Fruit fly (Drosophila melanogaster) whole organism, embryonic: ENCODE measurements around the gene CG10725.

ENCODE experiments used
- Atf6 ChIP-seq: fragments of 200-800 bp; sonication (Bioruptor generic); IDR thresholded peaks from 2 replicates; pipeline ENCODE4 v1.3.6; 2022; ENCODE audit warnings: missing biosample characterization, missing genetic modification characterization
- CG10565 ChIP-seq: fragments of 200-800 bp; sonication (Bioruptor generic); optimal IDR thresholded peaks from 3 replicates; lab custom pipeline; 2016; ENCODE audit warnings: missing biosample characterization, mild to moderate bottlenecking, missing genetic modification characterization
- CG11398 ChIP-seq: fragments of 200-800 bp; sonication (Bioruptor generic); optimal IDR thresholded peaks from 2 replicates; lab custom pipeline; 2016; ENCODE audit warnings: missing biosample characterization, missing genetic modification characterization
- CG12391 ChIP-seq: fragments of 200-800 bp; sonication (Bioruptor generic); optimal IDR thresholded peaks from 3 replicates; lab custom pipeline; 2018; ENCODE audit warnings: missing biosample characterization, mild to moderate bottlenecking, missing genetic modification characterization, moderate library complexity
- CG13123 ChIP-seq: fragments of 200-800 bp; sonication (Bioruptor generic); optimal IDR thresholded peaks from 2 replicates; lab custom pipeline; 2016; ENCODE audit warnings: missing biosample characterization, missing genetic modification characterization
- CG13894 ChIP-seq: fragments of 200-800 bp; sonication (Bioruptor generic); optimal IDR thresholded peaks from 3 replicates; lab custom pipeline; 2018; ENCODE audit warnings: missing biosample characterization, mild to moderate bottlenecking, missing genetic modification characterization, moderate library complexity
- CG14014 ChIP-seq: fragments of 200-800 bp; sonication (Bioruptor generic); IDR thresholded peaks from 2 replicates; pipeline ENCODE4 v1.3.6; 2022; ENCODE audit warnings: missing biosample characterization, missing genetic modification characterization
- CG1529 ChIP-seq: fragments of 200-800 bp; sonication (Bioruptor generic); optimal IDR thresholded peaks from 3 replicates; lab custom pipeline; 2018; ENCODE audit warnings: missing biosample characterization, missing genetic modification characterization
- CG16863 ChIP-seq: fragments of 200-800 bp; sonication (Bioruptor generic); optimal IDR thresholded peaks from 3 replicates; lab custom pipeline; 2016; ENCODE audit warnings: missing biosample characterization, missing genetic modification characterization
- CG17829 ChIP-seq: fragments of 200-800 bp; optimal IDR thresholded peaks from 2 replicates; lab custom pipeline; 2019; ENCODE audit warnings: missing biosample characterization, mild to moderate bottlenecking, missing genetic modification characterization, moderate library complexity
- CG18764 ChIP-seq: fragments of 200-800 bp; sonication (Bioruptor generic); optimal IDR thresholded peaks from 3 replicates; lab custom pipeline; 2016; ENCODE audit warnings: missing biosample characterization, missing genetic modification characterization
- CG4617 ChIP-seq: fragments of 200-800 bp; sonication (Bioruptor generic); optimal IDR thresholded peaks from 3 replicates; lab custom pipeline; 2016; ENCODE audit warnings: missing biosample characterization, missing genetic modification characterization, borderline replicate concordance
- CG6272 ChIP-seq: fragments of 200-800 bp; sonication (Bioruptor generic); IDR thresholded peaks from 2 replicates; pipeline ENCODE4 v1.3.6; 2022; ENCODE audit warnings: missing biosample characterization, missing genetic modification characterization
- CG6654 ChIP-seq: fragments of 200-800 bp; sonication (Bioruptor generic); optimal IDR thresholded peaks from 2 replicates; lab custom pipeline; 2017; ENCODE audit warnings: missing biosample characterization, mild to moderate bottlenecking, missing genetic modification characterization
- CG8359 ChIP-seq: fragments of 200-800 bp; sonication (Bioruptor generic); optimal IDR thresholded peaks from 2 replicates; lab custom pipeline; 2017; ENCODE audit warnings: missing biosample characterization, mild to moderate bottlenecking, missing genetic modification characterization, borderline replicate concordance
- CG8924 ChIP-seq: fragments of 200-800 bp; optimal IDR thresholded peaks from 3 replicates; lab custom pipeline; 2019; ENCODE audit warnings: missing biosample characterization, mild to moderate bottlenecking, missing genetic modification characterization, moderate library complexity
- CG9876 ChIP-seq: fragments of 200-800 bp; sonication (Bioruptor generic); optimal IDR thresholded peaks from 2 replicates; lab custom pipeline; 2016; ENCODE audit warnings: missing biosample characterization, missing genetic modification characterization
- CG9932 ChIP-seq: fragments of 200-800 bp; sonication (Bioruptor generic); IDR thresholded peaks from 2 replicates; pipeline ENCODE4 v1.3.6; 2022; ENCODE audit warnings: missing biosample characterization, missing genetic modification characterization
- Dad ChIP-seq: fragments of 200-800 bp; sonication (Bioruptor generic); optimal IDR thresholded peaks from 3 replicates; lab custom pipeline; 2016; ENCODE audit warnings: missing biosample characterization, missing genetic modification characterization
- Dfd ChIP-seq, 2 experiments: fragments of >200 bp; optimal IDR thresholded peaks; 2 replicates each; lab custom pipeline; 2017; ENCODE audit warnings: missing biosample characterization in 2 of 2, missing genetic modification characterization in 2 of 2
- Dp ChIP-seq: fragments of 200-800 bp; sonication (Bioruptor generic); optimal IDR thresholded peaks from 2 replicates; lab custom pipeline; 2018; ENCODE audit warnings: missing biosample characterization, mild to moderate bottlenecking, missing genetic modification characterization, moderate library complexity
- Drgx ChIP-seq: fragments of 200-800 bp; sonication (Bioruptor generic); IDR thresholded peaks from 2 replicates; pipeline ENCODE4 v1.3.6; 2022; ENCODE audit warnings: missing biosample characterization, missing genetic modification characterization
- Ets65A ChIP-seq: fragments of 200-800 bp; sonication (Bioruptor generic); peaks from one replicate; lab custom pipeline; 2016; ENCODE audit warnings: missing biosample characterization, missing genetic modification characterization
- Fer3 ChIP-seq: fragments of 200-800 bp; sonication (Bioruptor generic); optimal IDR thresholded peaks from 2 replicates; lab custom pipeline; 2018; ENCODE audit warnings: missing biosample characterization, mild to moderate bottlenecking, missing genetic modification characterization, moderate library complexity
- Hmx ChIP-seq: fragments of 200-800 bp; sonication (Bioruptor generic); optimal IDR thresholded peaks from 2 replicates; lab custom pipeline; 2016; ENCODE audit warnings: missing biosample characterization, missing genetic modification characterization
- Hr3 ChIP-seq: fragments of 200-800 bp; sonication (Bioruptor generic); optimal IDR thresholded peaks from 3 replicates; lab custom pipeline; 2016; ENCODE audit warnings: missing biosample characterization, missing genetic modification characterization
- Mrtf ChIP-seq: fragments of 200-800 bp; sonication (Bioruptor generic); IDR thresholded peaks from 3 replicates; pipeline ENCODE4 v1.3.6; 2022; ENCODE audit warnings: missing biosample characterization, missing genetic modification characterization
- Rfx ChIP-seq: fragments of 200-800 bp; sonication (Bioruptor generic); IDR thresholded peaks from 2 replicates; pipeline ENCODE4 v1.3.6; 2022; ENCODE audit warnings: missing biosample characterization, missing genetic modification characterization
- Usf ChIP-seq: fragments of 200-800 bp; sonication (Bioruptor generic); optimal IDR thresholded peaks from 2 replicates; lab custom pipeline; 2017; ENCODE audit warnings: missing genotype, missing biosample characterization, missing genetic modification characterization
- YL-1 ChIP-seq: fragments of 200-800 bp; sonication (Bioruptor generic); optimal IDR thresholded peaks from 3 replicates; lab custom pipeline; 2017; ENCODE audit warnings: missing biosample characterization, mild to moderate bottlenecking, missing genetic modification characterization
- ci ChIP-seq: fragments of 200-800 bp; sonication (Bioruptor generic); IDR thresholded peaks from 3 replicates; pipeline ENCODE4 v1.3.6; 2022; ENCODE audit warnings: missing biosample characterization, missing genetic modification characterization
- dysf ChIP-seq: fragments of 200-800 bp; sonication (Bioruptor generic); IDR thresholded peaks from 3 replicates; pipeline ENCODE4 v1.3.6; 2022; ENCODE audit warnings: missing biosample characterization, missing genetic modification characterization
- esg ChIP-seq: fragments of 200-800 bp; sonication (Bioruptor generic); conservative IDR thresholded peaks from 2 replicates; pipeline ENCODE4 v1.3.6; 2022; ENCODE audit warnings: missing biosample characterization, missing genetic modification characterization
- fd3F ChIP-seq: fragments of 200-800 bp; sonication (Bioruptor generic); optimal IDR thresholded peaks from 2 replicates; lab custom pipeline; 2018; ENCODE audit warnings: missing biosample characterization, mild to moderate bottlenecking, missing genetic modification characterization, moderate library complexity
- gem ChIP-seq: fragments of 200-800 bp; sonication (Bioruptor generic); optimal IDR thresholded peaks from 2 replicates; lab custom pipeline; 2019; ENCODE audit warnings: missing biosample characterization, mild to moderate bottlenecking, missing genetic modification characterization, moderate library complexity
- lola ChIP-seq, 3 experiments: fragments of >200 bp in 2 of 3; fragments of 200-800 bp in 1 of 3; sonication (Bioruptor generic) in 1 of 3; optimal IDR thresholded peaks; 2 replicates each; lab custom pipeline; 2017 to 2019; ENCODE audit warnings: missing biosample characterization in 3 of 3, missing genetic modification characterization in 3 of 3, mild to moderate bottlenecking in 1 of 3, moderate library complexity in 1 of 3
- nau ChIP-seq: fragments of 200-800 bp; sonication (Bioruptor generic); optimal IDR thresholded peaks from 3 replicates; lab custom pipeline; 2017; ENCODE audit warnings: missing biosample characterization, mild to moderate bottlenecking, missing genetic modification characterization, missing genetic modification reagents
- nerfin-2 ChIP-seq: fragments of 200-800 bp; sonication (Bioruptor generic); IDR thresholded peaks from 2 replicates; pipeline ENCODE4 v1.3.6; 2022; ENCODE audit warnings: missing biosample characterization, missing genetic modification characterization; ENCODE audit not compliant: partially characterized antibody
- nom ChIP-seq: fragments of 200-800 bp; sonication (Bioruptor generic); optimal IDR thresholded peaks from 2 replicates; lab custom pipeline; 2017; ENCODE audit warnings: missing biosample characterization, missing genetic modification characterization, mild to moderate bottlenecking, moderate library complexity, missing genetic modification reagents
- pzg ChIP-seq: fragments of 200-800 bp; sonication (Bioruptor generic); optimal IDR thresholded peaks from 3 replicates; lab custom pipeline; 2018; ENCODE audit warnings: missing biosample characterization, mild to moderate bottlenecking, missing genetic modification characterization, moderate library complexity
- row ChIP-seq: fragments of 200-800 bp; sonication (Bioruptor generic); IDR thresholded peaks from 3 replicates; pipeline ENCODE4 v1.3.6; 2022; ENCODE audit warnings: missing biosample characterization, missing genetic modification characterization
- schlank ChIP-seq: fragments of 200-800 bp; sonication (Bioruptor generic); optimal IDR thresholded peaks from 2 replicates; lab custom pipeline; 2018; ENCODE audit warnings: missing biosample characterization, mild to moderate bottlenecking, missing genetic modification characterization
- sens ChIP-seq: fragments of 200-800 bp; sonication (Bioruptor generic); peaks from one replicate; lab custom pipeline; 2016; ENCODE audit warnings: missing biosample characterization, missing genetic modification characterization
- sna ChIP-seq: fragments of 200-800 bp; sonication (Bioruptor generic); IDR thresholded peaks from 2 replicates; pipeline ENCODE4 v1.3.6; 2022; ENCODE audit warnings: missing biosample characterization, missing genetic modification characterization; ENCODE audit not compliant: partially characterized antibody
- sqz ChIP-seq: fragments of 200-800 bp; sonication (Bioruptor generic); optimal IDR thresholded peaks from 3 replicates; lab custom pipeline; 2018; ENCODE audit warnings: missing biosample characterization, mild to moderate bottlenecking, missing genetic modification characterization
- stwl ChIP-seq: fragments of 200-800 bp; sonication (Bioruptor generic); optimal IDR thresholded peaks from 3 replicates; lab custom pipeline; 2018; ENCODE audit warnings: missing biosample characterization, mild to moderate bottlenecking, missing genetic modification characterization, moderate library complexity
- wdn ChIP-seq: fragments of 200-800 bp; sonication (Bioruptor generic); IDR thresholded peaks from 2 replicates; pipeline ENCODE4 v1.3.6; 2022; ENCODE audit warnings: missing biosample characterization, missing genetic modification characterization
- zen ChIP-seq: fragments of 200-800 bp; sonication (Bioruptor generic); optimal IDR thresholded peaks from 3 replicates; lab custom pipeline; 2018; ENCODE audit warnings: missing biosample characterization, mild to moderate bottlenecking, missing genetic modification characterization, moderate library complexity
- zen2 ChIP-seq: fragments of 200-800 bp; sonication (Bioruptor generic); IDR thresholded peaks from 3 replicates; pipeline ENCODE4 v1.3.6; 2022; ENCODE audit warnings: missing biosample characterization, missing genetic modification characterization; ENCODE audit not compliant: partially characterized antibody

CG10725 gene

dm6 chr3L:13480241-13480627 lies 42.5 kb downstream of the CG10725 start (continued):
- no peak for TF ChIP-seq CG8924 (tag; lab: Kevin White, UChicago)
- TF ChIP-seq ci (GFP tag; lab: Robert Waterston, UW): no peak
- no peak for TF ChIP-seq dysf (GFP tag; lab: Robert Waterston, UW)
- TF ChIP-seq stwl (tag; lab: Kevin White, UChicago): no peak
- TF ChIP-seq sqz (GFP tag; lab: Kevin White, UChicago): no peak
- no peak for TF ChIP-seq CG14014 (GFP tag; lab: Robert Waterston, UW)
- TF ChIP-seq YL-1 (GFP tag; lab: Kevin White, UChicago): no peak
- TF ChIP-seq CG12391 (tag; lab: Kevin White, UChicago): no peak
- TF ChIP-seq CG16863 (GFP tag; lab: Kevin White, UChicago): no peak
- no peak for TF ChIP-seq Mrtf
- TF ChIP-seq Rfx (GFP tag; lab: Robert Waterston, UW): peak; percentile 21; the same call in 1 of the 2 replicates
- TF ChIP-seq nau (GFP tag; lab: Kevin White, UChicago): no peak
- no peak for TF ChIP-seq CG8359 (GFP tag; lab: Kevin White, UChicago)
- peak; percentile 10 for TF ChIP-seq CG13894 (tag; lab: Kevin White, UChicago)
- no peak for TF ChIP-seq gem (tag; lab: Kevin White, UChicago)
- TF ChIP-seq pzg (GFP tag; lab: Kevin White, UChicago): no peak
- no peak for TF ChIP-seq wdn (GFP tag; lab: Robert Waterston, UW)
- no peak for TF ChIP-seq CG6654 (GFP tag; lab: Kevin White, UChicago)
- TF ChIP-seq CG9876 (GFP tag; lab: Kevin White, UChicago): no peak
- TF ChIP-seq Hr3 (GFP tag; lab: Kevin White, UChicago): no peak
- no peak for TF ChIP-seq Usf (GFP tag; lab: Kevin White, UChicago)
- TF ChIP-seq sens (GFP tag; lab: Kevin White, UChicago): no peak
- TF ChIP-seq schlank: no peak
- TF ChIP-seq CG10565 (GFP tag; lab: Kevin White, UChicago): no peak
- no peak for TF ChIP-seq Dad (GFP tag; lab: Kevin White, UChicago)
- TF ChIP-seq nom (GFP tag; lab: Kevin White, UChicago): peak; percentile 38
- TF ChIP-seq CG17829 (tag; lab: Kevin White, UChicago): no peak
- no peak for TF ChIP-seq esg
- 0 out of 2 replicates have a peak, but pooled peaks have one; percentile 9 for TF ChIP-seq Atf6 (GFP tag; lab: Robert Waterston, UW)
- no peak for TF ChIP-seq CG13123 (GFP tag; lab: Kevin White, UChicago)
- no peak for TF ChIP-seq row (GFP tag; lab: Robert Waterston, UW)
- TF ChIP-seq CG1529: no peak
- no peak for TF ChIP-seq Dfd (GFP tag; optimal IDR thresholded peaks at IDR 0.05; lab: Kevin White, UChicago)
- TF ChIP-seq Drgx (GFP tag; lab: Robert Waterston, UW): 0 out of 2 replicates have a peak, but pooled peaks have one; percentile 6
- no peak for TF ChIP-seq sna

DNA sequence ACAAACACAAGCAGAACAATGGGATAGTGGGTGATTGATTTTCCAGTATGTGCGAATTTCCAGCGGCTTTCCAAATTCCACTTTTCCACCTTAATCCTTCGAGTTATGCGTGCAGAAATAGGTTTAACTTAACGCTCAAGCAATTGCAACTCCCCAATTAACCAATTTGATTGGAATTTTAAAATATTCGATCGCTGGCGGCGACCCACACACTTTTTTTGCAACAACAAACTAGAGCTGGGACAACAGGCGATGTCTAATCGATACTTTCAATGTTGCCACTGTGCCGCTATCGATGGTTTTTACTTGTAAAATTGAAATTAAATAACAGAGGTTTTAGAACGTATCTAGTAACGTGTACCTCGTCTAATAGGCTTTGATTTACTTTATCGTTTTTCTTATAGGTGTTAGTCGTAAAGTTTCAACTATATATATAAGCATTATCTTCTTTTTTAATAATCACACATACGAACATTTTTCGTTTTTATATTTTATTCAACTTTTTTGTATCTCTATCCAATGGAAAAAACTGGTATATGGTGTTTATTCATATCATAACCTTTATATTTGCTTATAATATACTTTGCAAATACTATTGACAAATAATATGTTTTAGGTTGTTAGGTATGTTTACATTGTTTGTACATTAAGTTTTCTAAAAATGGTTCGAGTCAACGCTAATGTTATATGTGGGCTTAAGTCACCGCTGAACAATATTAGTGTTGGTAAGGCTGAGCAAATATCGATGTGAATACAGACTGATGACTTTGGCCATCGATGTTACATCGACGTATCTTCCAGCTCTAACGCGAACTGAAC lies 48.5 kb downstream of the CG10725 start, which contains the start of the genes Abp1 and Tgi:
TSS of gene Abp1 (minus strand) at position 240 of the 819 bp plus-strand sequence.
TSS of gene Tgi (plus strand) at position 757 of the 819 bp plus-strand sequence.
- TF ChIP-seq Ets65A (GFP tag; lab: Kevin White, UChicago): peak; percentile 86
- peak; percentile 88 for TF ChIP-seq CG9932 (GFP tag; lab: Robert Waterston, UW)
- TF ChIP-seq Fer3 (tag; lab: Kevin White, UChicago): no peak
- TF ChIP-seq lola (GFP tag; optimal IDR thresholded peaks at IDR 0.05; lab: Kevin White, UChicago): peak in 1 of 3 experiments; percentile 37
- TF ChIP-seq Hr3 (GFP tag; lab: Kevin White, UChicago): peak; percentile 25
- TF ChIP-seq Dp: peak; percentile 54
- TF ChIP-seq CG11398 (GFP tag; lab: Kevin White, UChicago): no peak
- TF ChIP-seq zen2 (GFP tag; lab: Robert Waterston, UW): peak; percentile 73
- peak; percentile 80 for TF ChIP-seq CG4617 (GFP tag; lab: Kevin White, UChicago)
- no peak for TF ChIP-seq CG18764 (GFP tag; lab: Kevin White, UChicago)
- TF ChIP-seq CG13894 (tag; lab: Kevin White, UChicago): peak; percentile 32
- 0 out of 2 replicates have a peak, but pooled peaks have one; percentile 12 for TF ChIP-seq CG6272 (GFP tag; lab: Robert Waterston, UW)
- peak; percentile 62 for TF ChIP-seq nerfin-2
- TF ChIP-seq Hmx: no peak
- peak; percentile 41 for TF ChIP-seq zen (tag; lab: Kevin White, UChicago)
- peak; percentile 58 for TF ChIP-seq fd3F
